Worm (Caenorhabditis elegans): ENCODE results near the gene F59E12.9.

- no peak for TF ChIP-seq unc-62 (GFP tag; optimal IDR thresholded peaks at IDR 0.05 in 1 of 2)
- no peak for TF ChIP-seq unc-62 (tag; optimal IDR thresholded peaks at IDR 0.05)
- TF ChIP-seq lir-3 (tag; optimal IDR thresholded peaks at IDR 0.05): no peak
- no peak for TF ChIP-seq R02D3.7 (tag; optimal IDR thresholded peaks at IDR 0.05)
- TF ChIP-seq daf-12 (tag; optimal IDR thresholded peaks at IDR 0.05): no peak
- no peak for TF ChIP-seq egl-27 (tag; optimal IDR thresholded peaks at IDR 0.05)
- TF ChIP-seq rbr-2 (tag; optimal IDR thresholded peaks at IDR 0.05): no peak
- TF ChIP-seq nhr-28 (tag; optimal IDR thresholded peaks at IDR 0.05): no peak
- TF ChIP-seq ama-1 (optimal IDR thresholded peaks at IDR 0.05): no peak
- TF ChIP-seq spr-3 (GFP tag; optimal IDR thresholded peaks at IDR 0.05): no peak
- TF ChIP-seq F10B5.3 (tag; optimal IDR thresholded peaks at IDR 0.05): no peak
- no peak for TF ChIP-seq nhr-76 (tag; optimal IDR thresholded peaks at IDR 0.05)
Observed at ce11 chrII:5646942-5647341, at the start of gene F59E12.9.

Measured in whole organism, L4 larva.